Worm (Caenorhabditis elegans) whole organism, L3 larva: ENCODE results near the gene K01B6.4.

Experiments used
- ZK546.5 ChIP-seq: sonication (generic microtip); optimal IDR thresholded peaks from 2 replicates; lab custom pipeline; 2017; ENCODE audit warnings: missing biosample characterization, missing genetic modification characterization
- aly-2 ChIP-seq: fragments of 150-350 bp; optimal IDR thresholded peaks from 2 replicates; lab custom pipeline; 2014; ENCODE audit warnings: missing biosample characterization, missing genetic modification characterization
- ceh-16 ChIP-seq: sonication (generic microtip); optimal IDR thresholded peaks from 2 replicates; lab custom pipeline; 2017; ENCODE audit warnings: missing biosample characterization, missing genetic modification characterization
- egl-27 ChIP-seq: sonication (generic microtip); optimal IDR thresholded peaks from 4 replicates; lab custom pipeline; 2017; ENCODE audit warnings: missing biosample characterization, missing genetic modification reagents, missing genetic modification characterization
- elt-2 ChIP-seq: sonication (generic microtip); optimal IDR thresholded peaks from 2 replicates; lab custom pipeline; 2016; ENCODE audit warnings: missing genetic modification reagents, mild to moderate bottlenecking, missing genetic modification characterization, missing compliant biosample characterization
- elt-3 ChIP-seq, 3 experiments: fragments of 150-350 bp in 1 of 3; sonication (generic microtip) in 2 of 3; optimal IDR thresholded peaks; 2 replicates in 2 of 3; 4 replicates in 1 of 3; lab custom pipeline; 2014 to 2017; ENCODE audit warnings: missing biosample characterization in 3 of 3, missing genetic modification characterization in 3 of 3
- fkh-10 ChIP-seq: sonication (generic microtip); optimal IDR thresholded peaks from 2 replicates; lab custom pipeline; 2017; ENCODE audit warnings: missing biosample characterization, missing genetic modification reagents, missing genetic modification characterization
- lin-39 ChIP-seq: fragments of 150-350 bp; optimal IDR thresholded peaks from 2 replicates; lab custom pipeline; 2018; ENCODE audit warnings: missing biosample characterization, missing genetic modification reagents, missing genetic modification characterization
- nhr-12 ChIP-seq: fragments of 150-350 bp; optimal IDR thresholded peaks from 2 replicates; lab custom pipeline; 2014; ENCODE audit warnings: missing biosample characterization, missing genetic modification characterization
- nhr-28 ChIP-seq: fragments of 150-350 bp; optimal IDR thresholded peaks from 2 replicates; lab custom pipeline; 2014; ENCODE audit warnings: missing biosample characterization, missing genetic modification characterization
- pha-4 ChIP-seq: fragments of 150-350 bp; optimal IDR thresholded peaks from 2 replicates; lab custom pipeline; 2014; ENCODE audit warnings: missing biosample characterization, missing genetic modification reagents, missing genetic modification characterization
- sea-2 ChIP-seq: fragments of 150-350 bp; sonication (generic microtip); optimal IDR thresholded peaks from 4 replicates; lab custom pipeline; 2014; ENCODE audit warnings: missing biosample characterization, missing genetic modification reagents, missing genetic modification characterization
- tbx-2 ChIP-seq: sonication (generic microtip); optimal IDR thresholded peaks from 2 replicates; lab custom pipeline; 2016; ENCODE audit warnings: mild to moderate bottlenecking, missing genetic modification characterization, missing compliant biosample characterization

DNA sequence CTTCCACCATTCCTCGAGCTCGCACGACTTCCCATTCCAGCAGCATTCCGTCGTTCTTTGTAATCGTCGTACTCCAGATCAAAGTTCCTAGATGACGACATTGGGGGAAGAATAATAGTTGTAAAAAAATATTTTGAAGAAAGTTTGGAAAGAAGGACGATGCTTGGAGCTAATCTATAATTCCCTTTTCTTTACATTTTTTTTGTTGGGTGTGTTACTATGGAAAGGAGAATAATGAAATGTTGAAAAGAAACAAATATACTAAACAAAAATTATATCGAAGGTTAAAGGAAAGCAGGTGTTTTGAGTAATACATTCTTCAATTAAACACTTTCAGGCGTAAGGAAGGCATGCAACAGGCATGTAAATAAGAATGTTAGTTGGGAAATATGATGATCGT, 32.0 kb upstream of the K01B6.4 start, which contains the start of gene C40H1.3:
- TF ChIP-seq egl-27 (no peak), lin-39 (tag; lab: Kevin White, UChicago) (no peak), sea-2 (no peak), ceh-16 (no peak), nhr-12 (tag; lab: Kevin White, UChicago) (no peak), tbx-2 (tag; lab: Kevin White, UChicago) (no peak), elt-3 (tag; optimal IDR thresholded peaks at IDR 0.05; lab: Kevin White, UChicago) (no peak), fkh-10 (GFP tag; lab: Kevin White, UChicago) (no peak), ZK546.5 (tag; lab: Kevin White, UChicago) (no peak), pha-4 (tag; lab: Kevin White, UChicago) (no peak), aly-2 (no peak), elt-2 (no peak), nhr-28 (tag; lab: Kevin White, UChicago) (no peak)
